Worm (Caenorhabditis elegans): Measurements from ENCODE around the gene sru-37.
A peak's percentile ranks its signal among the peaks of the same experiment; 100 is the strongest.

Gene sru-37

ce11 chrV:9758437-9758836 lies 46.8 kb upstream of the sru-37 start:
- TF ChIP-seq sptf-1 (tag; optimal IDR thresholded peaks at IDR 0.05) (no peak), mep-1 (tag; optimal IDR thresholded peaks at IDR 0.05) (no peak), blmp-1 (tag; optimal IDR thresholded peaks at IDR 0.05) (peak; percentile 74), zip-8 (tag; optimal IDR thresholded peaks at IDR 0.05) (no peak)

ce11 chrV:9763759-9764158 lies 41.5 kb upstream of the sru-37 start:
- TF ChIP-seq ztf-11 (tag; optimal IDR thresholded peaks at IDR 0.05) (no peak), ces-1 (GFP tag; optimal IDR thresholded peaks at IDR 0.05) (peak; percentile 94)

- TF ChIP-seq nhr-237 (tag; optimal IDR thresholded peaks at IDR 0.05) (no peak), unc-62 (GFP tag; optimal IDR thresholded peaks at IDR 0.05) (no peak), hlh-1 (tag; optimal IDR thresholded peaks at IDR 0.05) (no peak)
These were observed 40.7 kb upstream of the sru-37 start for ce11 chrV:9764552-9764951.

ce11 chrV:9765622-9766021 lies 39.6 kb upstream of the sru-37 start:
- peak; percentile 100 for TF ChIP-seq ces-1 (GFP tag; optimal IDR thresholded peaks at IDR 0.05)
- TF ChIP-seq lsy-2 (tag; optimal IDR thresholded peaks at IDR 0.05): peak; percentile 46
- TF ChIP-seq hlh-1 (tag; optimal IDR thresholded peaks at IDR 0.05): no peak

ce11 chrV:9767941-9768340 lies 37.3 kb upstream of the sru-37 start:
- TF ChIP-seq drap-1 (GFP tag; optimal IDR thresholded peaks at IDR 0.05) (no peak), zip-8 (tag; optimal IDR thresholded peaks at IDR 0.05) (peak; percentile 50), lin-13 (tag; optimal IDR thresholded peaks at IDR 0.05) (no peak), nhr-237 (tag; optimal IDR thresholded peaks at IDR 0.05) (no peak), ces-1 (GFP tag; optimal IDR thresholded peaks at IDR 0.05) (peak; percentile 100)

ce11 chrV:9768828-9769778 lies 36.2 kb upstream of the sru-37 start, which contains the start of gene unc-42:
TSS of gene unc-42 (minus strand) at chrV:9769391.
- TF ChIP-seq M03D4.4 (tag; optimal IDR thresholded peaks at IDR 0.05) (no peak), ces-1 (GFP tag; optimal IDR thresholded peaks at IDR 0.05) (peak; percentile 100), blmp-1 (tag; optimal IDR thresholded peaks at IDR 0.05) (no peak), snpc-4 (tag; optimal IDR thresholded peaks at IDR 0.05) (no peak), nhr-76 (tag; optimal IDR thresholded peaks at IDR 0.05) (no peak), lsy-2 (tag; optimal IDR thresholded peaks at IDR 0.05) (no peak), elt-3 (tag; optimal IDR thresholded peaks at IDR 0.05) (no peak), mab-5 (tag; optimal IDR thresholded peaks at IDR 0.05) (no peak), unc-62 (GFP tag; optimal IDR thresholded peaks at IDR 0.05) (no peak)

- TF ChIP-seq snpc-4 (tag; optimal IDR thresholded peaks at IDR 0.05): no peak
- peak; percentile 90 for TF ChIP-seq ces-1 (GFP tag; optimal IDR thresholded peaks at IDR 0.05)
These were observed 34.0 kb upstream of the sru-37 start for ce11 chrV:9771311-9771710.

- TF ChIP-seq ham-2 (GFP tag; optimal IDR thresholded peaks at IDR 0.05) (no peak), ces-1 (GFP tag; optimal IDR thresholded peaks at IDR 0.05) (peak; percentile 99)
These were observed 33.3 kb upstream of the sru-37 start, which contains the start of gene F46B6.2 for ce11 chrV:9771970-9772369. TSS of gene F46B6.2 (plus strand) at chrV:9772285.

- TF ChIP-seq sem-2 (GFP tag; optimal IDR thresholded peaks at IDR 0.05) (no peak), tbx-8 (GFP tag; optimal IDR thresholded peaks at IDR 0.05) (no peak), flh-1 (GFP tag; optimal IDR thresholded peaks at IDR 0.05) (no peak), ces-1 (GFP tag; optimal IDR thresholded peaks at IDR 0.05) (no peak), ceh-43 (GFP tag; optimal IDR thresholded peaks at IDR 0.05) (no peak), cnd-1 (tag; optimal IDR thresholded peaks at IDR 0.05) (no peak), drap-1 (GFP tag; optimal IDR thresholded peaks at IDR 0.05) (no peak), elt-3 (tag; optimal IDR thresholded peaks at IDR 0.05) (no peak), nhr-237 (tag; optimal IDR thresholded peaks at IDR 0.05) (no peak), pha-4 (tag; optimal IDR thresholded peaks at IDR 0.05) (no peak), snpc-4 (tag; optimal IDR thresholded peaks at IDR 0.05) (no peak), ztf-11 (tag; optimal IDR thresholded peaks at IDR 0.05) (no peak), unc-62 (GFP tag; optimal IDR thresholded peaks at IDR 0.05) (no peak), zip-8 (tag; optimal IDR thresholded peaks at IDR 0.05) (no peak), nhr-28 (tag; optimal IDR thresholded peaks at IDR 0.05) (no peak), nhr-76 (tag; optimal IDR thresholded peaks at IDR 0.05) (no peak), unc-120 (tag; optimal IDR thresholded peaks at IDR 0.05; ENCODE audit: poor library complexity, severe bottlenecking) (no peak), elt-1 (tag; optimal IDR thresholded peaks at IDR 0.05; ENCODE audit: borderline replicate concordance, insufficient read depth) (no peak), lin-13 (tag; optimal IDR thresholded peaks at IDR 0.05) (no peak), ceh-83 (GFP tag; optimal IDR thresholded peaks at IDR 0.05) (no peak)
These were observed 29.5 kb upstream of the sru-37 start, which contains the start of gene F46B6.12 for ce11 chrV:9775734-9776133. TSS of gene F46B6.12 (minus strand) at chrV:9775834.

Measured in whole organism, mixed stage, embryonic.